Worm (Caenorhabditis elegans) whole organism, midembryonic: ENCODE results near the gene srw-145.

ENCODE experiments used
- T22C8.4 ChIP-seq: fragments of 200-800 bp; sonication (Bioruptor generic); IDR thresholded peaks from 2 replicates; pipeline ENCODE4 v1.3.6; 2022; ENCODE audit warnings: missing genetic modification characterization, missing compliant biosample characterization
- cog-1 ChIP-seq: sonication (generic microtip); optimal IDR thresholded peaks from 2 replicates; lab custom pipeline; 2016; ENCODE audit warnings: missing genetic modification characterization, missing compliant biosample characterization
- flt-1 ChIP-seq: fragments of 200-800 bp; sonication (Bioruptor generic); IDR thresholded peaks from 2 replicates; pipeline ENCODE4 v1.3.6; 2022; ENCODE audit warnings: missing genetic modification characterization, missing compliant biosample characterization
- klf-2 ChIP-seq: fragments of 200-800 bp; sonication (Bioruptor generic); conservative IDR thresholded peaks from 2 replicates; pipeline ENCODE4 v1.3.6; 2022; ENCODE audit warnings: missing genetic modification reagents, missing genetic modification characterization, missing compliant biosample characterization
- med-1 ChIP-seq: sonication (generic microtip); optimal IDR thresholded peaks from 2 replicates; lab custom pipeline; 2017; ENCODE audit warnings: missing genetic modification characterization, mild to moderate bottlenecking, missing compliant biosample characterization, antibody characterized with exemption, missing genetic modification reagents; ENCODE audit not compliant: insufficient read depth
- ref-1 ChIP-seq: fragments of 200-800 bp; sonication (Bioruptor generic); conservative IDR thresholded peaks from 2 replicates; pipeline ENCODE4 v1.3.6; 2022; ENCODE audit warnings: missing genetic modification reagents, missing genetic modification characterization, missing compliant biosample characterization
- ztf-23 ChIP-seq: fragments of 200-800 bp; sonication (Bioruptor generic); IDR thresholded peaks from 2 replicates; pipeline ENCODE4 v1.3.6; 2022; ENCODE audit warnings: missing genetic modification reagents, missing genetic modification characterization, missing compliant biosample characterization

ce11 chrV:13923851-13924250 is 13.1 kb upstream of the srw-145 start, which contains the start of gene srxa-11:
- TF ChIP-seq med-1 (GFP tag; lab: Kevin White, UChicago) (no peak), ztf-23 (GFP tag; lab: Robert Waterston, UW) (no peak), T22C8.4 (GFP tag; lab: Robert Waterston, UW) (no peak), flt-1 (GFP tag; lab: Robert Waterston, UW) (no peak), cog-1 (tag; lab: Kevin White, UChicago) (no peak), ref-1 (GFP tag; lab: Robert Waterston, UW) (no peak), klf-2 (GFP tag; lab: Robert Waterston, UW) (no peak)
